Worm (Caenorhabditis elegans) whole organism, L4 larva: ENCODE results near the gene F34D10.9.

Experiments used
- F26F4.8 ChIP-seq: fragments of 200-800 bp; sonication (Bioruptor generic); conservative IDR thresholded peaks from 2 replicates; pipeline ENCODE4 v1.3.6; 2022; ENCODE audit warnings: missing genetic modification characterization, missing compliant biosample characterization
- aly-2 ChIP-seq: sonication (generic microtip); optimal IDR thresholded peaks from 2 replicates; lab custom pipeline; 2018; ENCODE audit warnings: missing biosample characterization, missing genetic modification characterization
- ama-1 ChIP-seq: fragments of 150-350 bp; optimal IDR thresholded peaks from 2 replicates; lab custom pipeline; 2014; ENCODE audit warnings: inconsistent platforms, mixed read lengths
- jun-1 ChIP-seq: fragments of 150-350 bp; optimal IDR thresholded peaks from 2 replicates; lab custom pipeline; 2014; ENCODE audit warnings: missing biosample characterization, missing genetic modification reagents, missing genetic modification characterization
- lin-13 ChIP-seq: fragments of 150-350 bp; optimal IDR thresholded peaks from 2 replicates; lab custom pipeline; 2014; ENCODE audit warnings: missing biosample characterization, missing genetic modification reagents, missing genetic modification characterization
- lin-39 ChIP-seq: fragments of 150-350 bp; optimal IDR thresholded peaks from 2 replicates; lab custom pipeline; 2014; ENCODE audit warnings: missing biosample characterization, missing genetic modification reagents, missing genetic modification characterization
- lsy-2 ChIP-seq, 2 experiments: fragments of 150-350 bp in 1 of 2; sonication (generic microtip) in 1 of 2; optimal IDR thresholded peaks; 2 replicates each; lab custom pipeline; 2014 to 2017; ENCODE audit warnings: missing biosample characterization in 2 of 2, missing genetic modification characterization in 2 of 2
- mep-1 ChIP-seq: fragments of 150-350 bp; sonication (generic microtip); optimal IDR thresholded peaks from 3 replicates; lab custom pipeline; 2014; ENCODE audit warnings: missing biosample characterization, missing genetic modification characterization
- mxl-3 ChIP-seq: fragments of 200-800 bp; sonication (Bioruptor generic); optimal IDR thresholded peaks from 2 replicates; lab custom pipeline; 2018; ENCODE audit warnings: mild to moderate bottlenecking, missing genetic modification characterization, missing compliant biosample characterization
- nhr-10 ChIP-seq: fragments of 150-350 bp; optimal IDR thresholded peaks from 2 replicates; lab custom pipeline; 2014; ENCODE audit warnings: missing biosample characterization, missing genetic modification characterization
- nhr-11 ChIP-seq: fragments of 150-350 bp; optimal IDR thresholded peaks from 2 replicates; lab custom pipeline; 2014; ENCODE audit warnings: missing biosample characterization, missing genetic modification characterization
- snpc-4 ChIP-seq: fragments of 150-350 bp; optimal IDR thresholded peaks from 2 replicates; lab custom pipeline; 2014; ENCODE audit warnings: missing biosample characterization, missing genetic modification characterization
- unc-130 ChIP-seq: sonication (generic microtip); optimal IDR thresholded peaks from 2 replicates; lab custom pipeline; 2016; ENCODE audit warnings: missing genetic modification reagents, missing genetic modification characterization, missing compliant biosample characterization

ce11 chrIII:3724880-3725279, 4.5 kb downstream of the F34D10.9 start, which contains the start of gene C14B1.12:
- TF ChIP-seq jun-1 (tag; lab: Kevin White, UChicago): no peak
- TF ChIP-seq nhr-11 (tag; lab: Kevin White, UChicago): no peak
- no peak for TF ChIP-seq nhr-10 (tag; lab: Kevin White, UChicago)
- TF ChIP-seq snpc-4 (tag; lab: Kevin White, UChicago): no peak
- TF ChIP-seq F26F4.8 (GFP tag; lab: Robert Waterston, UW): no peak
- TF ChIP-seq lin-39 (tag; lab: Kevin White, UChicago): no peak
- TF ChIP-seq mep-1 (tag; lab: Kevin White, UChicago): no peak
- TF ChIP-seq mxl-3 (GFP tag; lab: Kevin White, UChicago): no peak
- TF ChIP-seq lsy-2 (tag; optimal IDR thresholded peaks at IDR 0.05; lab: Kevin White, UChicago): no peak
- TF ChIP-seq lin-13 (GFP tag; lab: Kevin White, UChicago): no peak
- no peak for TF ChIP-seq ama-1 (lab: Kevin White, UChicago)
- no peak for TF ChIP-seq aly-2 (tag; lab: Kevin White, UChicago)
- TF ChIP-seq unc-130 (GFP tag; lab: Kevin White, UChicago): no peak
